Fruit fly (Drosophila melanogaster) whole organism, embryonic: ENCODE data around the gene CG33268.

Source experiments
- CG11085 ChIP-seq: fragments of 200-800 bp; sonication (Bioruptor generic); IDR thresholded peaks from 2 replicates; pipeline ENCODE4 v1.3.6; 2022; ENCODE audit warnings: missing biosample characterization, missing genetic modification characterization
- CG12071 ChIP-seq: fragments of 200-800 bp; sonication (Bioruptor generic); optimal IDR thresholded peaks from 3 replicates; lab custom pipeline; 2018; ENCODE audit warnings: missing biosample characterization, mild to moderate bottlenecking, missing genetic modification characterization
- CG12219 ChIP-seq: fragments of 200-800 bp; sonication (Bioruptor generic); optimal IDR thresholded peaks from 3 replicates; lab custom pipeline; 2018; ENCODE audit warnings: missing biosample characterization, mild to moderate bottlenecking, missing genetic modification characterization
- CG16815 ChIP-seq: fragments of 200-800 bp; sonication (Bioruptor generic); optimal IDR thresholded peaks from 3 replicates; lab custom pipeline; 2017; ENCODE audit warnings: missing biosample characterization, mild to moderate bottlenecking, missing genetic modification characterization
- CG18011 ChIP-seq: fragments of 200-800 bp; sonication (Bioruptor generic); optimal IDR thresholded peaks from 2 replicates; lab custom pipeline; 2017; ENCODE audit warnings: missing biosample characterization, missing genetic modification characterization, mild to moderate bottlenecking, moderate library complexity, missing genotype
- CG7928 ChIP-seq: fragments of 200-800 bp; sonication (Bioruptor generic); optimal IDR thresholded peaks from 2 replicates; lab custom pipeline; 2017; ENCODE audit warnings: missing biosample characterization, mild to moderate bottlenecking, missing genetic modification characterization
- CG8290 ChIP-seq, 3 experiments: fragments of 200-800 bp; sonication (Bioruptor generic); optimal IDR thresholded peaks; 2 replicates each; lab custom pipeline; 2016 to 2019; ENCODE audit warnings: missing biosample characterization in 3 of 3, missing genetic modification characterization in 3 of 3, mild to moderate bottlenecking in 2 of 3, moderate library complexity in 1 of 3
- Med ChIP-seq: fragments of 200-800 bp; sonication (Bioruptor generic); peaks from one replicate; lab custom pipeline; 2016; ENCODE audit warnings: missing biosample characterization, missing genetic modification characterization, mild to moderate bottlenecking, inconsistent platforms, moderate library complexity
- Sry-β ChIP-seq: fragments of 200-800 bp; sonication (Bioruptor generic); optimal IDR thresholded peaks from 2 replicates; lab custom pipeline; 2018; ENCODE audit warnings: missing biosample characterization, mild to moderate bottlenecking, missing genetic modification characterization, moderate library complexity
- grn ChIP-seq: fragments of 200-800 bp; sonication (Bioruptor generic); optimal IDR thresholded peaks from 3 replicates; lab custom pipeline; 2017; ENCODE audit warnings: missing biosample characterization, missing genetic modification characterization
- hbn ChIP-seq: fragments of 200-800 bp; sonication (Bioruptor generic); IDR thresholded peaks from 2 replicates; pipeline ENCODE4 v1.3.6; 2022; ENCODE audit warnings: missing biosample characterization, missing genetic modification characterization; ENCODE audit not compliant: partially characterized antibody
- onecut ChIP-seq: fragments of 200-800 bp; sonication (Bioruptor generic); IDR thresholded peaks from 2 replicates; pipeline ENCODE4 v1.3.6; 2022; ENCODE audit warnings: missing biosample characterization, missing genetic modification characterization
- psq ChIP-seq: fragments of 200-800 bp; sonication (Bioruptor generic); optimal IDR thresholded peaks from 2 replicates; lab custom pipeline; 2017; ENCODE audit warnings: missing biosample characterization, missing genetic modification characterization
- tll ChIP-seq, 2 experiments: fragments of 200-800 bp in 1 of 2; fragments of >200 bp in 1 of 2; sonication (Bioruptor generic) in 1 of 2; optimal IDR thresholded peaks; 2 replicates each; lab custom pipeline; 2017 to 2019; ENCODE audit warnings: missing biosample characterization in 2 of 2, missing genetic modification characterization in 2 of 2, mild to moderate bottlenecking in 1 of 2, moderate library complexity in 1 of 2

DNA sequence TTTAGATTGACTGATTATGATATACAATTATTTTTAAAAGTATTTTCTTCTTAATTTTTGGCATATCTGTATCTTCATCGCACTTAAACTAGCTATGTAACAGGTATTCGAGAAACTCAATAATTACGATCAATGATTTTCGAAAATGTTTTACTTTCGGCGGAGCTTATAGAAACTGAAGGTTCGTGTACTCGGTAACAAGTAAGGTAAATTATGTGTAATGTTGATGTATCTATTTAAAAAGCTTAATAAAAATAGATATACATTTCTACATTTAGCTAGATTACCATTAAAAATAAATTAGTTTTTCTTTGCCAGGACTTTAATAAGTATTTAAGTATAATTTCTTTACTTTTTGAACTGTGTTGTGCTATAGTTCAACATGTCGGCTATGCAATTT is 12.2 kb downstream of the CG33268 start:
- TF ChIP-seq CG16815 (GFP tag; lab: Kevin White, UChicago) (no peak), CG11085 (GFP tag; lab: Robert Waterston, UW) (no peak), CG18011 (GFP tag; lab: Kevin White, UChicago) (no peak), grn (GFP tag; lab: Kevin White, UChicago) (no peak), CG8290 (GFP tag; optimal IDR thresholded peaks at IDR 0.05; lab: Kevin White, UChicago) (no peak), CG8290 (tag; optimal IDR thresholded peaks at IDR 0.05; lab: Kevin White, UChicago) (no peak), onecut (GFP tag; lab: Robert Waterston, UW) (no peak), tll (GFP tag; optimal IDR thresholded peaks at IDR 0.05; lab: Kevin White, UChicago) (no peak), CG7928 (GFP tag; lab: Kevin White, UChicago) (no peak), CG12219 (GFP tag; lab: Kevin White, UChicago) (no peak), CG12071 (GFP tag; lab: Kevin White, UChicago) (no peak), psq (GFP tag; lab: Kevin White, UChicago) (no peak), Sry-β (GFP tag; lab: Kevin White, UChicago) (no peak), Med (GFP tag; lab: Kevin White, UChicago) (no peak), hbn (no peak)
